Fruit fly (Drosophila melanogaster) whole organism, embryonic: ENCODE results near the gene CG10470.
A peak's percentile ranks its signal among the peaks of the same experiment; 100 is the strongest.

Experiments used
- Atf3 ChIP-seq: fragments of 200-800 bp; sonication (Bioruptor generic); optimal IDR thresholded peaks from 3 replicates; lab custom pipeline; 2016; ENCODE audit warnings: missing biosample characterization, missing genetic modification characterization
- Bteb2 ChIP-seq: fragments of 200-800 bp; sonication (Bioruptor generic); optimal IDR thresholded peaks from 2 replicates; lab custom pipeline; 2016; ENCODE audit warnings: missing biosample characterization, missing genetic modification characterization
- CG10147 ChIP-seq: fragments of 200-800 bp; sonication (Bioruptor generic); optimal IDR thresholded peaks from 2 replicates; lab custom pipeline; 2019; ENCODE audit warnings: missing biosample characterization, mild to moderate bottlenecking, missing genetic modification characterization, moderate library complexity
- CG10565 ChIP-seq: fragments of 200-800 bp; sonication (Bioruptor generic); optimal IDR thresholded peaks from 3 replicates; lab custom pipeline; 2016; ENCODE audit warnings: missing biosample characterization, mild to moderate bottlenecking, missing genetic modification characterization
- CG10959 ChIP-seq: fragments of 200-800 bp; sonication (Bioruptor generic); IDR thresholded peaks from 2 replicates; pipeline ENCODE4 v1.3.6; 2022; ENCODE audit warnings: missing biosample characterization, missing genetic modification characterization
- CG11696 ChIP-seq: fragments of 200-800 bp; sonication (Bioruptor generic); IDR thresholded peaks from 2 replicates; pipeline ENCODE4 v1.3.6; 2022; ENCODE audit warnings: missing biosample characterization, missing genetic modification characterization
- CG14860 ChIP-seq: fragments of 200-800 bp; sonication (Bioruptor generic); IDR thresholded peaks from 3 replicates; pipeline ENCODE4 v1.3.6; 2022; ENCODE audit warnings: missing biosample characterization, missing genetic modification characterization; ENCODE audit not compliant: partially characterized antibody
- CG15011 ChIP-seq: fragments of 200-800 bp; sonication (Bioruptor generic); optimal IDR thresholded peaks from 3 replicates; lab custom pipeline; 2018; ENCODE audit warnings: missing biosample characterization, mild to moderate bottlenecking, missing genetic modification characterization
- CG1529 ChIP-seq: fragments of 200-800 bp; sonication (Bioruptor generic); optimal IDR thresholded peaks from 3 replicates; lab custom pipeline; 2018; ENCODE audit warnings: missing biosample characterization, missing genetic modification characterization
- CG17829 ChIP-seq: fragments of 200-800 bp; optimal IDR thresholded peaks from 2 replicates; lab custom pipeline; 2019; ENCODE audit warnings: missing biosample characterization, mild to moderate bottlenecking, missing genetic modification characterization, moderate library complexity
- CG18476 ChIP-seq: fragments of 200-800 bp; sonication (Bioruptor generic); optimal IDR thresholded peaks from 2 replicates; lab custom pipeline; 2016; ENCODE audit warnings: missing biosample characterization, mild to moderate bottlenecking, missing genetic modification characterization
- CG4328 ChIP-seq: fragments of 200-800 bp; sonication (Bioruptor generic); optimal IDR thresholded peaks from 3 replicates; lab custom pipeline; 2017; ENCODE audit warnings: missing biosample characterization, missing genetic modification reagents, missing genetic modification characterization
- CG4730 ChIP-seq: fragments of 200-800 bp; sonication (Bioruptor generic); IDR thresholded peaks from 2 replicates; pipeline ENCODE4 v1.3.6; 2022; ENCODE audit warnings: missing biosample characterization, missing genetic modification characterization
- CG7556 ChIP-seq: fragments of 200-800 bp; sonication (Bioruptor generic); optimal IDR thresholded peaks from 2 replicates; lab custom pipeline; 2017; ENCODE audit warnings: missing biosample characterization, mild to moderate bottlenecking, missing genetic modification characterization
- CG7963 ChIP-seq: fragments of 200-800 bp; sonication (Bioruptor generic); IDR thresholded peaks from 3 replicates; pipeline ENCODE4 v1.3.6; 2022; ENCODE audit warnings: missing biosample characterization, missing genetic modification characterization; ENCODE audit not compliant: partially characterized antibody
- Dref ChIP-seq: fragments of 200-800 bp; sonication (Bioruptor generic); IDR thresholded peaks from 2 replicates; pipeline ENCODE4 v1.3.6; 2022; ENCODE audit warnings: missing biosample characterization, missing genetic modification characterization
- Elba2 ChIP-seq: fragments of 200-800 bp; sonication (Bioruptor generic); optimal IDR thresholded peaks from 3 replicates; lab custom pipeline; 2016; ENCODE audit warnings: missing biosample characterization, missing genetic modification characterization
- GATAe ChIP-seq: fragments of 200-800 bp; sonication (Bioruptor generic); conservative IDR thresholded peaks from 2 replicates; pipeline ENCODE4 v1.3.6; 2022; ENCODE audit warnings: missing biosample characterization, missing genetic modification characterization
- H2.0 ChIP-seq: fragments of 200-800 bp; sonication (Bioruptor generic); IDR thresholded peaks from 2 replicates; pipeline ENCODE4 v1.3.6; 2022; ENCODE audit warnings: missing biosample characterization, missing genetic modification characterization
- HmgZ ChIP-seq: fragments of 200-800 bp; sonication (Bioruptor generic); optimal IDR thresholded peaks from 2 replicates; lab custom pipeline; 2018; ENCODE audit warnings: missing biosample characterization, mild to moderate bottlenecking, missing genetic modification characterization
- Hr3 ChIP-seq: fragments of 200-800 bp; sonication (Bioruptor generic); optimal IDR thresholded peaks from 3 replicates; lab custom pipeline; 2016; ENCODE audit warnings: missing biosample characterization, missing genetic modification characterization
- Max ChIP-seq: fragments of 200-800 bp; sonication (Bioruptor generic); optimal IDR thresholded peaks from 2 replicates; lab custom pipeline; 2016; ENCODE audit warnings: missing biosample characterization, mild to moderate bottlenecking, missing genetic modification characterization
- NC2β ChIP-seq: fragments of 200-800 bp; sonication (Bioruptor generic); optimal IDR thresholded peaks from 2 replicates; lab custom pipeline; 2016; ENCODE audit warnings: missing biosample characterization, missing genetic modification characterization
- Poxn ChIP-seq: fragments of 200-800 bp; sonication (Bioruptor generic); IDR thresholded peaks from 2 replicates; pipeline ENCODE4 v1.3.6; 2022; ENCODE audit warnings: missing biosample characterization, missing genetic modification characterization
- Ptx1 ChIP-seq: fragments of 200-800 bp; sonication (Bioruptor generic); IDR thresholded peaks from 2 replicates; pipeline ENCODE4 v1.3.6; 2022; ENCODE audit warnings: missing biosample characterization, missing genetic modification characterization
- Sox102F ChIP-seq: fragments of 200-800 bp; sonication (Bioruptor generic); optimal IDR thresholded peaks from 2 replicates; lab custom pipeline; 2018; ENCODE audit warnings: missing biosample characterization, mild to moderate bottlenecking, missing genetic modification characterization, moderate library complexity
- Spps ChIP-seq: fragments of 200-800 bp; sonication (Bioruptor generic); optimal IDR thresholded peaks from 2 replicates; lab custom pipeline; 2018; ENCODE audit warnings: missing biosample characterization, mild to moderate bottlenecking, missing genetic modification characterization
- Sry-δ ChIP-seq: fragments of 200-800 bp; sonication (Bioruptor generic); optimal IDR thresholded peaks from 2 replicates; lab custom pipeline; 2016; ENCODE audit warnings: missing biosample characterization, missing genetic modification characterization
- ato ChIP-seq: fragments of 200-800 bp; sonication (Bioruptor generic); IDR thresholded peaks from 2 replicates; pipeline ENCODE4 v1.3.6; 2022; ENCODE audit warnings: missing biosample characterization, missing genetic modification characterization; ENCODE audit not compliant: partially characterized antibody
- cas ChIP-seq: fragments of 200-800 bp; sonication (Bioruptor generic); IDR thresholded peaks from 2 replicates; pipeline ENCODE4 v1.3.6; 2022; ENCODE audit warnings: missing biosample characterization, missing genetic modification characterization
- chn ChIP-seq: fragments of 200-800 bp; sonication (Bioruptor generic); optimal IDR thresholded peaks from 2 replicates; lab custom pipeline; 2016; ENCODE audit warnings: missing biosample characterization, missing genetic modification characterization
- corto ChIP-seq: fragments of 200-800 bp; sonication (Bioruptor generic); optimal IDR thresholded peaks from 2 replicates; lab custom pipeline; 2016; ENCODE audit warnings: missing biosample characterization, mild to moderate bottlenecking, missing genetic modification characterization, moderate library complexity
- da ChIP-seq: fragments of 200-800 bp; sonication (Bioruptor generic); optimal IDR thresholded peaks from 2 replicates; lab custom pipeline; 2016; ENCODE audit warnings: missing biosample characterization, missing genetic modification characterization
- dmrt99B ChIP-seq: fragments of 200-800 bp; sonication (Bioruptor generic); optimal IDR thresholded peaks from 2 replicates; lab custom pipeline; 2018; ENCODE audit warnings: missing biosample characterization, mild to moderate bottlenecking, missing genetic modification characterization, moderate library complexity
- dysf ChIP-seq: fragments of 200-800 bp; sonication (Bioruptor generic); IDR thresholded peaks from 3 replicates; pipeline ENCODE4 v1.3.6; 2022; ENCODE audit warnings: missing biosample characterization, missing genetic modification characterization
- ems ChIP-seq: fragments of 200-800 bp; sonication (Bioruptor generic); optimal IDR thresholded peaks from 3 replicates; lab custom pipeline; 2016; ENCODE audit warnings: missing biosample characterization, missing genetic modification characterization
- fru ChIP-seq: fragments of >200 bp; optimal IDR thresholded peaks from 2 replicates; lab custom pipeline; 2017
- gro ChIP-seq: fragments of 200-800 bp; sonication (Bioruptor generic); optimal IDR thresholded peaks from 2 replicates; lab custom pipeline; 2016; ENCODE audit warnings: missing biosample characterization, missing genetic modification characterization
- ham ChIP-seq: fragments of 200-800 bp; sonication (Bioruptor generic); IDR thresholded peaks from 2 replicates; pipeline ENCODE4 v1.3.6; 2022; ENCODE audit warnings: missing biosample characterization, missing genetic modification characterization
- nerfin-1 ChIP-seq: fragments of 200-800 bp; sonication (Bioruptor generic); optimal IDR thresholded peaks from 3 replicates; lab custom pipeline; 2019; ENCODE audit warnings: missing biosample characterization, mild to moderate bottlenecking, missing genetic modification characterization, moderate library complexity
- ro ChIP-seq: fragments of 200-800 bp; sonication (Bioruptor generic); IDR thresholded peaks from 2 replicates; pipeline ENCODE4 v1.3.6; 2022; ENCODE audit warnings: missing biosample characterization, missing genetic modification characterization
- run ChIP-seq: fragments of 200-800 bp; sonication (Bioruptor generic); optimal IDR thresholded peaks from 3 replicates; lab custom pipeline; 2018; ENCODE audit warnings: missing biosample characterization, mild to moderate bottlenecking, missing genetic modification characterization
- scrt ChIP-seq: fragments of 200-800 bp; sonication (Bioruptor generic); optimal IDR thresholded peaks from 2 replicates; lab custom pipeline; 2018; ENCODE audit warnings: missing biosample characterization, mild to moderate bottlenecking, missing genetic modification characterization, moderate library complexity
- seq ChIP-seq: fragments of 200-800 bp; sonication (Bioruptor generic); IDR thresholded peaks from 2 replicates; pipeline ENCODE4 v1.3.6; 2022; ENCODE audit warnings: missing biosample characterization, missing genetic modification characterization
- slp2 ChIP-seq: fragments of 200-800 bp; sonication (Bioruptor generic); optimal IDR thresholded peaks from 2 replicates; lab custom pipeline; 2016; ENCODE audit warnings: missing biosample characterization, missing genetic modification characterization
- stc ChIP-seq: fragments of 200-800 bp; sonication (Bioruptor generic); IDR thresholded peaks from 2 replicates; pipeline ENCODE4 v1.3.6; 2022; ENCODE audit warnings: missing biosample characterization, missing genetic modification characterization
- tin ChIP-seq: fragments of 200-800 bp; sonication (Bioruptor generic); optimal IDR thresholded peaks from 3 replicates; lab custom pipeline; 2016; ENCODE audit warnings: missing biosample characterization, missing genetic modification characterization
- tio ChIP-seq: fragments of 200-800 bp; sonication (Bioruptor generic); optimal IDR thresholded peaks from 2 replicates; lab custom pipeline; 2017; ENCODE audit warnings: missing biosample characterization, missing genetic modification characterization, inconsistent platforms
- twi ChIP-seq: fragments of 200-800 bp; optimal IDR thresholded peaks from 2 replicates; lab custom pipeline; 2019; ENCODE audit warnings: missing biosample characterization, mild to moderate bottlenecking, missing genetic modification characterization, moderate library complexity
- tx ChIP-seq: fragments of 200-800 bp; sonication (Bioruptor generic); optimal IDR thresholded peaks from 2 replicates; lab custom pipeline; 2016; ENCODE audit warnings: missing biosample characterization, missing genetic modification characterization
- unpg ChIP-seq: fragments of 200-800 bp; sonication (Bioruptor generic); optimal IDR thresholded peaks from 3 replicates; lab custom pipeline; 2018; ENCODE audit warnings: missing biosample characterization, mild to moderate bottlenecking, missing genetic modification characterization, moderate library complexity
- wor ChIP-seq: fragments of 200-800 bp; sonication (Bioruptor generic); IDR thresholded peaks from 2 replicates; pipeline ENCODE4 v1.3.6; 2022; ENCODE audit warnings: missing biosample characterization, missing genetic modification characterization

The CG10470 gene

dm6 chr2L:19034213-19034929 lies 14.5 kb upstream of the CG10470 start, which contains the start of the genes mib2 and CG31800 (continued):
- no peak for TF ChIP-seq CG15011
- TF ChIP-seq CG7963 (GFP tag; lab: Robert Waterston, UW), result peak; percentile 86
- TF ChIP-seq Sry-δ (GFP tag; lab: Kevin White, UChicago), result peak; percentile 93
- TF ChIP-seq run (tag; lab: Kevin White, UChicago), result no peak
- TF ChIP-seq wor (GFP tag; lab: Robert Waterston, UW), result no peak
- no peak for TF ChIP-seq Atf3
- TF ChIP-seq scrt (GFP tag; lab: Kevin White, UChicago), result peak; percentile 17
- TF ChIP-seq Max (GFP tag; lab: Kevin White, UChicago), result no peak
- TF ChIP-seq ham (GFP tag; lab: Robert Waterston, UW), result no peak
- peak; percentile 86 for TF ChIP-seq Dref
- TF ChIP-seq ato (GFP tag; lab: Robert Waterston, UW), result peak; percentile 52; the same call in 1 of the 2 replicates
- no peak for TF ChIP-seq Spps
- no peak for TF ChIP-seq CG7556 (GFP tag; lab: Kevin White, UChicago)
- peak; percentile 76 for TF ChIP-seq CG14860 (GFP tag; lab: Robert Waterston, UW)
- TF ChIP-seq tx (GFP tag; lab: Kevin White, UChicago), result no peak
- peak; percentile 32 for TF ChIP-seq CG10147 (GFP tag; lab: Kevin White, UChicago)
- TF ChIP-seq tin (GFP tag; lab: Kevin White, UChicago), result no peak
- TF ChIP-seq gro (GFP tag; lab: Kevin White, UChicago), result peak; percentile 20
- TF ChIP-seq ems (GFP tag; lab: Kevin White, UChicago), result no peak
- TF ChIP-seq corto (GFP tag; lab: Kevin White, UChicago), result no peak
- TF ChIP-seq Ptx1 (GFP tag; lab: Robert Waterston, UW), result no peak
- TF ChIP-seq CG11696 (GFP tag; lab: Robert Waterston, UW), result no peak
- no peak for TF ChIP-seq H2.0 (GFP tag; lab: Robert Waterston, UW)
- TF ChIP-seq slp2 (GFP tag; lab: Kevin White, UChicago), result no peak
- no peak for TF ChIP-seq CG10959 (GFP tag; lab: Robert Waterston, UW)
- no peak for TF ChIP-seq GATAe (GFP tag; lab: Robert Waterston, UW)
- TF ChIP-seq CG4730 (GFP tag; lab: Robert Waterston, UW), result no peak
- TF ChIP-seq da, result no peak
- TF ChIP-seq dysf (GFP tag; lab: Robert Waterston, UW), result no peak
- no peak for TF ChIP-seq cas
- no peak for TF ChIP-seq CG4328 (GFP tag; lab: Kevin White, UChicago)
- no peak for TF ChIP-seq Poxn (GFP tag; lab: Robert Waterston, UW)
- no peak for TF ChIP-seq Elba2 (GFP tag; lab: Kevin White, UChicago)
- no peak for TF ChIP-seq stc (GFP tag; lab: Robert Waterston, UW)
- no peak for TF ChIP-seq Bteb2 (GFP tag; lab: Kevin White, UChicago)
- no peak for TF ChIP-seq dmrt99B (tag; lab: Kevin White, UChicago)
- no peak for TF ChIP-seq HmgZ (tag; lab: Kevin White, UChicago)
- peak; percentile 1 for TF ChIP-seq chn (GFP tag; lab: Kevin White, UChicago)
- TF ChIP-seq seq (GFP tag; lab: Robert Waterston, UW), result no peak
- TF ChIP-seq CG17829 (tag; lab: Kevin White, UChicago), result peak; percentile 35
- TF ChIP-seq NC2β, result no peak
- TF ChIP-seq CG18476 (GFP tag; lab: Kevin White, UChicago), result no peak
- no peak for TF ChIP-seq Hr3 (GFP tag; lab: Kevin White, UChicago)
- no peak for TF ChIP-seq CG10565 (GFP tag; lab: Kevin White, UChicago)
- TF ChIP-seq twi (tag; lab: Kevin White, UChicago), result peak; percentile 77
- no peak for TF ChIP-seq Sox102F (GFP tag; lab: Kevin White, UChicago)
- TF ChIP-seq CG1529, result no peak
- no peak for TF ChIP-seq fru
- TF ChIP-seq nerfin-1 (tag; lab: Kevin White, UChicago), result no peak
- no peak for TF ChIP-seq tio (GFP tag; lab: Kevin White, UChicago)
- TF ChIP-seq ro (GFP tag; lab: Robert Waterston, UW), result no peak
- TF ChIP-seq unpg (GFP tag; lab: Kevin White, UChicago), result no peak
